Worm (Caenorhabditis elegans) whole organism, midembryonic: ENCODE results near the gene pap-3.
A peak's percentile ranks its signal among the peaks of the same experiment; 100 is the strongest.

ENCODE experiments used
- T22C8.4 ChIP-seq: fragments of 200-800 bp; sonication (Bioruptor generic); IDR thresholded peaks from 2 replicates; pipeline ENCODE4 v1.3.6; 2022; ENCODE audit warnings: missing genetic modification characterization, missing compliant biosample characterization
- cog-1 ChIP-seq: sonication (generic microtip); optimal IDR thresholded peaks from 2 replicates; lab custom pipeline; 2016; ENCODE audit warnings: missing genetic modification characterization, missing compliant biosample characterization
- flt-1 ChIP-seq: fragments of 200-800 bp; sonication (Bioruptor generic); IDR thresholded peaks from 2 replicates; pipeline ENCODE4 v1.3.6; 2022; ENCODE audit warnings: missing genetic modification characterization, missing compliant biosample characterization
- klf-2 ChIP-seq: fragments of 200-800 bp; sonication (Bioruptor generic); conservative IDR thresholded peaks from 2 replicates; pipeline ENCODE4 v1.3.6; 2022; ENCODE audit warnings: missing genetic modification reagents, missing genetic modification characterization, missing compliant biosample characterization
- med-1 ChIP-seq: sonication (generic microtip); optimal IDR thresholded peaks from 2 replicates; lab custom pipeline; 2017; ENCODE audit warnings: missing genetic modification characterization, mild to moderate bottlenecking, missing compliant biosample characterization, antibody characterized with exemption, missing genetic modification reagents; ENCODE audit not compliant: insufficient read depth
- ref-1 ChIP-seq: fragments of 200-800 bp; sonication (Bioruptor generic); conservative IDR thresholded peaks from 2 replicates; pipeline ENCODE4 v1.3.6; 2022; ENCODE audit warnings: missing genetic modification reagents, missing genetic modification characterization, missing compliant biosample characterization
- tab-1 ChIP-seq: fragments of 200-800 bp; sonication (Bioruptor generic); IDR thresholded peaks from 2 replicates; pipeline ENCODE4 v1.3.6; 2022; ENCODE audit warnings: missing genetic modification characterization, missing compliant biosample characterization
- ztf-23 ChIP-seq: fragments of 200-800 bp; sonication (Bioruptor generic); IDR thresholded peaks from 2 replicates; pipeline ENCODE4 v1.3.6; 2022; ENCODE audit warnings: missing genetic modification reagents, missing genetic modification characterization, missing compliant biosample characterization
- ztf-29 ChIP-seq: fragments of 200-800 bp; sonication (Bioruptor generic); IDR thresholded peaks from 2 replicates; pipeline ENCODE4 v1.3.6; 2022; ENCODE audit warnings: missing genetic modification reagents, missing genetic modification characterization, missing compliant biosample characterization

pap-3 gene

DNA sequence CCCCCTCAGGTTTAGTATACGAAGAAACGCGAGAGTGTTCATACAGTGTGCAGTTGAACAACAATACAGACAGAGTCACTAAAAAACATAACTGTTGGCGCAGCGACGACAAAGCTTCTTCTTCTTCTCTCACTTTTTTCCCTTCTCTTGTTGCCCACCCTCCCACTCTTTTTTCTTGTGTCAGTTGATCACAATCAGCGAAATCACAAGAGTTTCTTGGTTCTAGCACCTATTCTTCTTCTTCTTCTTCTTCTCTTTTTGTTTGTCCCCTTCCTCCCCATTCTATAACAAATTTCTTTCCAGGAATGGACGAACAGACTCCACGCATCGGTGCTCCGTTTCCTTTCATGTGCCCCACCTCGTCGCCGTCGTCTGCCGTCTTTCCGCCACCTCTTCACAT lies 25.9 kb downstream of the pap-3 start, which contains the start of gene F43G6.4:
Gene F43G6.4 (plus strand): TSS at position 301 of the 400 bp plus-strand sequence.
- TF ChIP-seq ztf-29 (GFP tag; lab: Robert Waterston, UW) (no peak), tab-1 (GFP tag; lab: Robert Waterston, UW) (no peak), med-1 (no peak), cog-1 (no peak), ref-1 (GFP tag; lab: Robert Waterston, UW) (no peak), klf-2 (GFP tag; lab: Robert Waterston, UW) (no peak), T22C8.4 (GFP tag; lab: Robert Waterston, UW) (no peak), ztf-23 (GFP tag; lab: Robert Waterston, UW) (no peak), flt-1 (GFP tag; lab: Robert Waterston, UW) (no peak)

- no peak for TF ChIP-seq ref-1 (GFP tag; lab: Robert Waterston, UW)
- TF ChIP-seq ztf-29 (GFP tag; lab: Robert Waterston, UW): no peak
- TF ChIP-seq flt-1 (GFP tag; lab: Robert Waterston, UW): no peak
- no peak for TF ChIP-seq klf-2 (GFP tag; lab: Robert Waterston, UW)
- no peak for TF ChIP-seq ztf-23 (GFP tag; lab: Robert Waterston, UW)
- no peak for TF ChIP-seq med-1
These were observed 28.4 kb downstream of the pap-3 start for ce11 chrII:11788025-11788424.

DNA sequence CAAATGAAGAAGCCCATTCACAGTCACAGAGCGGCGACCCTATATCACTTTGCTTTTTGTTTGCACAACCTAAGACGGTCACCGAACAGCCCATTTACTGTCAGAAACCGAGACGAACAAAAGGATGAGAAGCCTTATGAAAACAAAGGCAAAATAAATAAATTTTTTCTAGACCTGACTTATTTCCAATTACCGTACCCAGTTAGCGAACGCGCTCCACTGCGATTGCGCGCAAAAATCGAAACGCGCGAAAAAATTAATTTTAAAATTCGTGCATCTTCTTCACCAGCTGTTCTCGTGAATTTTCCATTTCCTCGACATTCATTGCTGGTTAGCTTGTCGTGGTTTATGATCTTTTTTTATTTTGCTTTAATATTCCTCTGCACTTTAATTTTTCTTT lies 33.9 kb downstream of the pap-3 start, which contains the start of gene F43G6.16:
Gene F43G6.16 (minus strand): TSS at position 141 of the 400 bp plus-strand sequence.
- TF ChIP-seq klf-2 (GFP tag; lab: Robert Waterston, UW) (no peak), ref-1 (GFP tag; lab: Robert Waterston, UW) (no peak), T22C8.4 (GFP tag; lab: Robert Waterston, UW) (no peak), med-1 (no peak), tab-1 (GFP tag; lab: Robert Waterston, UW) (no peak)

- no peak for TF ChIP-seq T22C8.4 (GFP tag; lab: Robert Waterston, UW)
- TF ChIP-seq cog-1: no peak
- no peak for TF ChIP-seq flt-1 (GFP tag; lab: Robert Waterston, UW)
- TF ChIP-seq tab-1 (GFP tag; lab: Robert Waterston, UW): no peak
- no peak for TF ChIP-seq med-1
- no peak for TF ChIP-seq ztf-29 (GFP tag; lab: Robert Waterston, UW)
- TF ChIP-seq ref-1 (GFP tag; lab: Robert Waterston, UW): no peak
- TF ChIP-seq klf-2 (GFP tag; lab: Robert Waterston, UW): no peak
- no peak for TF ChIP-seq ztf-23 (GFP tag; lab: Robert Waterston, UW)
These were observed 38.4 kb downstream of the pap-3 start, which contains the start of the genes patr-1 and dna-2 for ce11 chrII:11777893-11778480. Gene patr-1, minus strand, starts transcription at chrII:11777943. Gene dna-2, plus strand, starts transcription at chrII:11778430.

- TF ChIP-seq ref-1 (GFP tag; lab: Robert Waterston, UW): no peak
- TF ChIP-seq T22C8.4 (GFP tag; lab: Robert Waterston, UW): no peak
- no peak for TF ChIP-seq flt-1 (GFP tag; lab: Robert Waterston, UW)
- no peak for TF ChIP-seq cog-1
- TF ChIP-seq ztf-29 (GFP tag; lab: Robert Waterston, UW): no peak
- TF ChIP-seq tab-1 (GFP tag; lab: Robert Waterston, UW): no peak
- TF ChIP-seq klf-2 (GFP tag; lab: Robert Waterston, UW): no peak
- TF ChIP-seq med-1: no peak
- no peak for TF ChIP-seq ztf-23 (GFP tag; lab: Robert Waterston, UW)
These were observed 42.2 kb downstream of the pap-3 start, which contains the start of gene F44E5.1 for ce11 chrII:11774218-11774617. Gene F44E5.1, minus strand, starts transcription at chrII:11774559.

DNA sequence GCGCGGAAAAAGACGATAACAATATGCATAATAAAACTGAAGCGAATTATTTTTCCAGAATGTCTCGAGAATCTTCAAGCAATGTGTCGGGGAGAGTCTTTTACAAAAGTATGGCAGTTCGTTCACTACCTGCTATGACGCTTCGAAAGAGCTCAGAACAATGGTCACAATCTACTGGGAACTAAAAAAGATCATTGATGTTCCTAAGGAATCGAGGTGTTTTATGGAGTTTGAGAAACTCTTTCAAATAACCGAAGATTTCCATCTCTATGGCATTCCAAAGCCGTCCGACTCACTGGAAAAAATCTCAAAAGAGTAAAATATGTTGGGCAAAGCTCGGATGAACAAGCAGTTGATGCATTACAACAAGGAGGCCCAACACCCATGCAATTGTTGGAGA lies 44.0 kb downstream of the pap-3 start, which contains the start of gene F44E5.15:
Gene F44E5.15 (plus strand): TSS at position 301 of the 400 bp plus-strand sequence.
- TF ChIP-seq cog-1 (no peak), ref-1 (GFP tag; lab: Robert Waterston, UW) (no peak), flt-1 (GFP tag; lab: Robert Waterston, UW) (no peak), ztf-23 (GFP tag; lab: Robert Waterston, UW) (no peak), med-1 (no peak), tab-1 (GFP tag; lab: Robert Waterston, UW) (no peak), klf-2 (GFP tag; lab: Robert Waterston, UW) (no peak), ztf-29 (GFP tag; lab: Robert Waterston, UW) (no peak), T22C8.4 (GFP tag; lab: Robert Waterston, UW) (no peak)

ce11 chrII:11766472-11766871 lies 49.9 kb downstream of the pap-3 start, which contains the start of gene F44E5.2:
Gene F44E5.2, plus strand, starts transcription at chrII:11766772.
- no peak for TF ChIP-seq med-1
- no peak for TF ChIP-seq ztf-23 (GFP tag; lab: Robert Waterston, UW)
- TF ChIP-seq T22C8.4 (GFP tag; lab: Robert Waterston, UW): no peak
- TF ChIP-seq klf-2 (GFP tag; lab: Robert Waterston, UW): no peak
- TF ChIP-seq tab-1 (GFP tag; lab: Robert Waterston, UW): no peak
- TF ChIP-seq ztf-29 (GFP tag; lab: Robert Waterston, UW): no peak
- no peak for TF ChIP-seq flt-1 (GFP tag; lab: Robert Waterston, UW)
- no peak for TF ChIP-seq ref-1 (GFP tag; lab: Robert Waterston, UW)
- no peak for TF ChIP-seq cog-1

ce11 chrII:11765506-11766152 lies 50.7 kb downstream of the pap-3 start:
- no peak for TF ChIP-seq ztf-23 (GFP tag; lab: Robert Waterston, UW)
- 0 out of 2 replicates have a peak, but pooled peaks have one; percentile 28 for TF ChIP-seq tab-1 (GFP tag; lab: Robert Waterston, UW)
